Worm (Caenorhabditis elegans) whole organism, late embryonic: Measurements from ENCODE around the gene C06A1.6.

ENCODE experiments used
- C38D4.7 ChIP-seq: fragments of 200-800 bp; sonication (Bioruptor generic); optimal IDR thresholded peaks from 2 replicates; lab custom pipeline; 2018; ENCODE audit warnings: mild to moderate bottlenecking, missing genetic modification characterization, moderate library complexity, missing compliant biosample characterization
- K02D7.2 ChIP-seq: sonication (generic microtip); optimal IDR thresholded peaks from 2 replicates; lab custom pipeline; 2017; ENCODE audit warnings: mild to moderate bottlenecking, missing genetic modification characterization, missing compliant biosample characterization
- K09A11.1 ChIP-seq: sonication (generic microtip); optimal IDR thresholded peaks from 2 replicates; lab custom pipeline; 2017; ENCODE audit warnings: antibody characterized with exemption, mild to moderate bottlenecking, missing genetic modification characterization, missing compliant biosample characterization; ENCODE audit not compliant: insufficient read depth
- Y22D7AL.16 ChIP-seq: sonication (generic microtip); optimal IDR thresholded peaks from 2 replicates; lab custom pipeline; 2016; ENCODE audit warnings: missing genetic modification characterization, missing compliant biosample characterization
- ceh-18 ChIP-seq: sonication (generic microtip); optimal IDR thresholded peaks from 2 replicates; lab custom pipeline; 2016; ENCODE audit warnings: missing genetic modification characterization, missing compliant biosample characterization
- ceh-19 ChIP-seq: fragments of 200-800 bp; sonication (Bioruptor generic); optimal IDR thresholded peaks from 2 replicates; lab custom pipeline; 2018; ENCODE audit warnings: mild to moderate bottlenecking, missing genetic modification characterization, missing compliant biosample characterization
- ceh-22 ChIP-seq: sonication (generic microtip); optimal IDR thresholded peaks from 2 replicates; lab custom pipeline; 2017; ENCODE audit warnings: missing biosample characterization, missing genetic modification characterization
- ceh-45 ChIP-seq: fragments of 200-800 bp; sonication (Bioruptor generic); IDR thresholded peaks from 2 replicates; pipeline ENCODE4 v1.3.6; 2022; ENCODE audit warnings: missing genetic modification reagents, missing genetic modification characterization, missing compliant biosample characterization
- dve-1 ChIP-seq: sonication (generic microtip); optimal IDR thresholded peaks from 2 replicates; lab custom pipeline; 2017; ENCODE audit warnings: antibody characterized with exemption, mild to moderate bottlenecking, missing genetic modification characterization, missing compliant biosample characterization
- elt-2 ChIP-seq: sonication (generic microtip); optimal IDR thresholded peaks from 2 replicates; lab custom pipeline; 2016; ENCODE audit warnings: missing genetic modification reagents, missing genetic modification characterization, missing compliant biosample characterization
- elt-4 ChIP-seq: sonication (generic microtip); optimal IDR thresholded peaks from 2 replicates; lab custom pipeline; 2016; ENCODE audit warnings: missing genetic modification characterization, missing compliant biosample characterization
- eyg-1 ChIP-seq: sonication (generic microtip); optimal IDR thresholded peaks from 2 replicates; lab custom pipeline; 2016; ENCODE audit warnings: missing genotype, missing genetic modification characterization, missing compliant biosample characterization
- fax-1 ChIP-seq: sonication (generic microtip); optimal IDR thresholded peaks from 2 replicates; lab custom pipeline; 2016; ENCODE audit warnings: missing genotype, missing genetic modification characterization, missing compliant biosample characterization
- fkh-10 ChIP-seq: fragments of 150-350 bp; optimal IDR thresholded peaks from 2 replicates; lab custom pipeline; 2014; ENCODE audit warnings: missing biosample characterization, missing genetic modification reagents, missing genetic modification characterization
- gmeb-2 ChIP-seq: sonication (generic microtip); optimal IDR thresholded peaks from 2 replicates; lab custom pipeline; 2016; ENCODE audit warnings: missing genetic modification characterization, inconsistent platforms, missing compliant biosample characterization
- hlh-13 ChIP-seq: fragments of 200-800 bp; sonication (Bioruptor generic); optimal IDR thresholded peaks from 2 replicates; lab custom pipeline; 2018; ENCODE audit warnings: mild to moderate bottlenecking, missing genetic modification characterization, missing compliant biosample characterization
- hlh-15 ChIP-seq: sonication (generic microtip); optimal IDR thresholded peaks from 2 replicates; lab custom pipeline; 2016; ENCODE audit warnings: missing genetic modification characterization, missing compliant biosample characterization
- hlh-6 ChIP-seq: sonication (generic microtip); optimal IDR thresholded peaks from 2 replicates; lab custom pipeline; 2016; ENCODE audit warnings: missing genotype, missing genetic modification characterization, missing compliant biosample characterization
- hlh-8 ChIP-seq: sonication (generic microtip); optimal IDR thresholded peaks from 2 replicates; lab custom pipeline; 2016; ENCODE audit warnings: missing genotype, missing genetic modification characterization, missing compliant biosample characterization
- lin-11 ChIP-seq: fragments of 200-800 bp; sonication (Bioruptor generic); optimal IDR thresholded peaks from 2 replicates; lab custom pipeline; 2018; ENCODE audit warnings: mild to moderate bottlenecking, missing genetic modification characterization, missing compliant biosample characterization
- nfya-1 ChIP-seq: sonication (generic microtip); optimal IDR thresholded peaks from 2 replicates; lab custom pipeline; 2017; ENCODE audit warnings: missing genetic modification characterization, mild to moderate bottlenecking, missing compliant biosample characterization, antibody characterized with exemption, moderate library complexity
- nhr-11 ChIP-seq: fragments of 150-350 bp; optimal IDR thresholded peaks from 2 replicates; lab custom pipeline; 2014; ENCODE audit warnings: missing biosample characterization, missing genetic modification characterization
- pag-3 ChIP-seq: sonication (generic microtip); optimal IDR thresholded peaks from 2 replicates; lab custom pipeline; 2016; ENCODE audit warnings: missing compliant biosample characterization, missing genetic modification characterization, borderline replicate concordance
- pat-9 ChIP-seq: fragments of 200-800 bp; sonication (Bioruptor generic); optimal IDR thresholded peaks from 2 replicates; lab custom pipeline; 2018; ENCODE audit warnings: mild to moderate bottlenecking, missing genetic modification characterization, moderate library complexity, missing compliant biosample characterization
- pha-2 ChIP-seq: sonication (generic microtip); optimal IDR thresholded peaks from 2 replicates; lab custom pipeline; 2017; ENCODE audit warnings: mild to moderate bottlenecking, missing genetic modification characterization, missing compliant biosample characterization
- rnt-1 ChIP-seq: sonication (generic microtip); optimal IDR thresholded peaks from 2 replicates; lab custom pipeline; 2016; ENCODE audit warnings: missing genetic modification characterization, missing compliant biosample characterization
- sdc-2 ChIP-seq: sonication (generic microtip); optimal IDR thresholded peaks from 2 replicates; lab custom pipeline; 2016; ENCODE audit warnings: missing genotype, missing genetic modification characterization, missing compliant biosample characterization
- sox-2 ChIP-seq: fragments of 200-800 bp; sonication (Bioruptor generic); IDR thresholded peaks from 2 replicates; pipeline ENCODE4 v1.3.6; 2022; ENCODE audit warnings: missing genetic modification reagents, missing genetic modification characterization, missing compliant biosample characterization
- syd-9 ChIP-seq: sonication (generic microtip); optimal IDR thresholded peaks from 2 replicates; lab custom pipeline; 2016; ENCODE audit warnings: mild to moderate bottlenecking, missing genetic modification characterization, moderate library complexity, missing compliant biosample characterization
- tbx-2 ChIP-seq: sonication (generic microtip); optimal IDR thresholded peaks from 2 replicates; lab custom pipeline; 2016; ENCODE audit warnings: missing genetic modification characterization, missing compliant biosample characterization
- ttx-3 ChIP-seq: sonication (generic microtip); optimal IDR thresholded peaks from 2 replicates; lab custom pipeline; 2016; ENCODE audit warnings: missing genetic modification reagents, missing genetic modification characterization, missing compliant biosample characterization
- unc-42 ChIP-seq: sonication (generic microtip); optimal IDR thresholded peaks from 2 replicates; lab custom pipeline; 2016; ENCODE audit warnings: missing genotype, missing genetic modification characterization, missing compliant biosample characterization
- unc-55 ChIP-seq: sonication (generic microtip); optimal IDR thresholded peaks from 2 replicates; lab custom pipeline; 2017; ENCODE audit warnings: missing biosample characterization, missing genetic modification reagents, missing genetic modification characterization
- unc-86 ChIP-seq: sonication (generic microtip); optimal IDR thresholded peaks from 2 replicates; lab custom pipeline; 2016; ENCODE audit warnings: missing genetic modification characterization, missing compliant biosample characterization

Gene C06A1.6

DNA sequence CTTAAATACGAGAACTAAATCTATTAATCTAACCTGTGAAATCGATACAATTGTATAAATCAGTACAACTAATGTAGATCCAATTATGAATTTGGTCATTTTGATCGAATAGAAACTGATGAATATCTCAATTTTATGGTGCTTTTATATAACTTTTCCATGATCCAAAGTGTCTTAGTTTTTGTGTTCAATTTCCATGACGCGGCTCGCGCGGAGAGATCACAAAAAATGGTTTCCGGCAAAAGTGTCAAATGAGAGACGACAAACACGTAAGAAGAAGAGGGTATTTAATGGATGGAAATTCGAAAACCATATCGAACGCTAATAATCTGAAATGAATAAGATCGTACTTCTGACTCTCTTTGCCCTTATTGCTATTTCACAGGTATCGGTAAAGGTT lies at the start of gene C06A1.6, which contains the start of gene C06A1.7:
TSS of gene C06A1.6 (minus strand) at position 101 of the 400 bp plus-strand sequence.
TSS of gene C06A1.7 (plus strand) at position 314 of the 400 bp plus-strand sequence.
- TF ChIP-seq elt-4 (no peak), pag-3 (tag; lab: Kevin White, UChicago) (no peak), hlh-8 (tag; lab: Kevin White, UChicago) (no peak), fkh-10 (GFP tag; lab: Kevin White, UChicago) (no peak), tbx-2 (no peak), hlh-6 (tag; lab: Kevin White, UChicago) (no peak), unc-42 (tag; lab: Kevin White, UChicago) (no peak), nhr-11 (no peak), lin-11 (no peak), syd-9 (tag; lab: Kevin White, UChicago) (no peak)

DNA sequence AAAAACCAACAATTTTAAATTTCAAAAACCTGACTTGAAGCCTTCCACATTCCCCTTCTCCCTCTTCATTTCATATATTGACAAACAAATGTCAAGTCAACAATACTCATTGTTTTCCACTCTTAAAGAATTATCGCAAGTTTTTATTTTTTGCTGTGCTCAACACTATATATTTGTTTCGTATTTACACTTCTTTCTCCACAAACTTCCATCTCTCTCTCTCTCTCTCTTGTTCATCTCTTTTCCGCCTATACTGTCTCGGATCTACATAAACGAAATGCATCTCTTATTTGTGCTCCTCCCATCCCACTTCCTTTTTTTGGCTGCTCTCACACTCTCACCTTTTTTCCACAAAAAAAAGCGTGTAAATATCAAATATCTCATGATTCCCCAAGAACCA lies 48.3 kb upstream of the C06A1.6 start, which contains the start of gene C14A4.12:
TSS of gene C14A4.12 (plus strand) at position 301 of the 400 bp plus-strand sequence.
- TF ChIP-seq C38D4.7 (GFP tag; lab: Kevin White, UChicago) (no peak), sox-2 (GFP tag; lab: Robert Waterston, UW) (no peak), ceh-45 (GFP tag; lab: Robert Waterston, UW) (no peak), ttx-3 (tag; lab: Kevin White, UChicago) (no peak), ceh-18 (no peak), eyg-1 (tag; lab: Kevin White, UChicago) (no peak), ceh-22 (tag; lab: Kevin White, UChicago) (no peak), hlh-15 (no peak), pha-2 (no peak), Y22D7AL.16 (tag; lab: Kevin White, UChicago) (no peak), pat-9 (tag; lab: Kevin White, UChicago) (no peak), pag-3 (tag; lab: Kevin White, UChicago) (no peak), K02D7.2 (tag; lab: Kevin White, UChicago) (no peak), unc-55 (GFP tag; lab: Kevin White, UChicago) (no peak), ceh-19 (GFP tag; lab: Kevin White, UChicago) (no peak)
- TF ChIP-seq, all 69 proteins: peak for 0

DNA sequence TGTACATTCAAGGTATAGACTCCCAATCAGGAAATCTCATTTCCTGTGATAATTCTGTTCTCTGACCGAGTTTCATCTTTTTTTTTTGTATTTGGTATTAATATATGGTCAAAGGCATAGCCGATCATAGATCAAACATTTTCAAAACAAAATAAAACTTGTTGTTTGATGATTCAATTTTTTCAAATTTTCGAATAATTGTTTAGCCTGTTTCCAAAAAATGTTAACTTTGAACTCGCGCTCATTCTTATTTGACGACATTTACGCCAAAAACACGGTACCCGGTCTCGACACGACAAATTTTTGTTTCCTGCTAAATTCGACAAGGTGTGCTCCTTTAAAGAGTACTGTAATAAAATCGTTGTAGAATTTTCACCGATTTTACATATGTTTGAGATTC lies 44.3 kb upstream of the C06A1.6 start:
- TF ChIP-seq dve-1 (no peak), elt-4 (no peak), sdc-2 (tag; lab: Kevin White, UChicago) (no peak), unc-86 (tag; lab: Kevin White, UChicago) (no peak), ceh-22 (tag; lab: Kevin White, UChicago) (no peak), pag-3 (tag; lab: Kevin White, UChicago) (no peak), C38D4.7 (GFP tag; lab: Kevin White, UChicago) (no peak), lin-11 (no peak), fax-1 (no peak), gmeb-2 (tag; lab: Kevin White, UChicago) (no peak), hlh-13 (no peak), rnt-1 (tag; lab: Kevin White, UChicago) (no peak)

ce11 chrII:10607238-10607961 lies 42.9 kb upstream of the C06A1.6 start, which contains the start of gene ccm-3:
Gene ccm-3, minus strand, starts transcription at chrII:10607275.
- TF ChIP-seq nfya-1 (tag; lab: Kevin White, UChicago) (peak; percentile 21), K09A11.1 (no peak), elt-2 (no peak)
- TF ChIP-seq, all 69 proteins: peak for 1
